Fruit fly (Drosophila melanogaster) whole organism, embryonic: Measurements from ENCODE around the gene Bmcp.

ENCODE experiments used
- Adf1 ChIP-seq: fragments of 200-800 bp; sonication (Bioruptor generic); IDR thresholded peaks from 2 replicates; pipeline ENCODE4 v1.3.6; 2022; ENCODE audit warnings: missing biosample characterization, missing genetic modification characterization
- Aef1 ChIP-seq: fragments of 200-800 bp; sonication (Bioruptor generic); IDR thresholded peaks from 3 replicates; pipeline ENCODE4 v1.3.6; 2022; ENCODE audit warnings: missing biosample characterization, missing genetic modification characterization
- Bdp1 ChIP-seq: fragments of 200-800 bp; sonication (Bioruptor generic); optimal IDR thresholded peaks from 3 replicates; lab custom pipeline; 2016; ENCODE audit warnings: missing biosample characterization, missing genetic modification characterization
- BtbVII ChIP-seq: fragments of 200-800 bp; sonication (Bioruptor generic); optimal IDR thresholded peaks from 3 replicates; lab custom pipeline; 2017; ENCODE audit warnings: missing biosample characterization, mild to moderate bottlenecking, missing genetic modification characterization
- CG10209 ChIP-seq: fragments of 200-800 bp; sonication (Bioruptor generic); optimal IDR thresholded peaks from 3 replicates; lab custom pipeline; 2017; ENCODE audit warnings: missing biosample characterization, mild to moderate bottlenecking, missing genetic modification characterization, missing genetic modification reagents
- CG10321 ChIP-seq: fragments of 200-800 bp; sonication (Bioruptor generic); IDR thresholded peaks from 2 replicates; pipeline ENCODE4 v1.3.6; 2022; ENCODE audit warnings: missing biosample characterization, missing genetic modification characterization
- CG11247 ChIP-seq: fragments of 200-800 bp; sonication (Bioruptor generic); IDR thresholded peaks from 2 replicates; pipeline ENCODE4 v1.3.6; 2022; ENCODE audit warnings: missing biosample characterization, missing genetic modification characterization
- CG11504 ChIP-seq: fragments of 200-800 bp; sonication (Bioruptor generic); optimal IDR thresholded peaks from 3 replicates; lab custom pipeline; 2019; ENCODE audit warnings: missing biosample characterization, mild to moderate bottlenecking, missing genetic modification characterization, moderate library complexity
- CG11723 ChIP-seq: fragments of 200-800 bp; sonication (Bioruptor generic); optimal IDR thresholded peaks from 2 replicates; lab custom pipeline; 2017; ENCODE audit warnings: missing biosample characterization, mild to moderate bottlenecking, missing genetic modification characterization
- CG1602 ChIP-seq: fragments of 200-800 bp; sonication (Bioruptor generic); optimal IDR thresholded peaks from 3 replicates; lab custom pipeline; 2016; ENCODE audit warnings: missing biosample characterization, missing genetic modification characterization
- CG18764 ChIP-seq: fragments of 200-800 bp; sonication (Bioruptor generic); optimal IDR thresholded peaks from 3 replicates; lab custom pipeline; 2016; ENCODE audit warnings: missing biosample characterization, missing genetic modification characterization
- CG3281 ChIP-seq: fragments of 200-800 bp; sonication (Bioruptor generic); optimal IDR thresholded peaks from 3 replicates; lab custom pipeline; 2017; ENCODE audit warnings: missing biosample characterization, mild to moderate bottlenecking, missing genetic modification characterization
- CG3407 ChIP-seq: fragments of 200-800 bp; sonication (Bioruptor generic); optimal IDR thresholded peaks from 2 replicates; lab custom pipeline; 2018; ENCODE audit warnings: missing biosample characterization, mild to moderate bottlenecking, missing genetic modification characterization
- CG42726 ChIP-seq: fragments of 200-800 bp; sonication (Bioruptor generic); IDR thresholded peaks from 2 replicates; pipeline ENCODE4 v1.3.6; 2022; ENCODE audit warnings: missing biosample characterization, missing genetic modification characterization; ENCODE audit not compliant: partially characterized antibody
- CG6175 ChIP-seq: fragments of 200-800 bp; sonication (Bioruptor generic); IDR thresholded peaks from 3 replicates; pipeline ENCODE4 v1.3.6; 2022; ENCODE audit warnings: missing biosample characterization, missing genetic modification characterization
- CG6813 ChIP-seq: fragments of 200-800 bp; sonication (Bioruptor generic); optimal IDR thresholded peaks from 2 replicates; lab custom pipeline; 2017; ENCODE audit warnings: missing biosample characterization, missing genetic modification characterization, mild to moderate bottlenecking, moderate library complexity, missing genetic modification reagents
- CG7786 ChIP-seq: fragments of 200-800 bp; sonication (Bioruptor generic); optimal IDR thresholded peaks from 2 replicates; lab custom pipeline; 2016; ENCODE audit warnings: missing biosample characterization, missing genetic modification characterization
- CG8281 ChIP-seq: fragments of 200-800 bp; sonication (Bioruptor generic); optimal IDR thresholded peaks from 2 replicates; lab custom pipeline; 2018; ENCODE audit warnings: missing biosample characterization, mild to moderate bottlenecking, missing genetic modification characterization, moderate library complexity
- CG8478 ChIP-seq: fragments of >200 bp; optimal IDR thresholded peaks from 2 replicates; lab custom pipeline; 2018
- CG9727 ChIP-seq: fragments of 200-800 bp; sonication (Bioruptor generic); optimal IDR thresholded peaks from 3 replicates; lab custom pipeline; 2017; ENCODE audit warnings: missing biosample characterization, mild to moderate bottlenecking, missing genetic modification characterization
- HLH3B ChIP-seq: fragments of 200-800 bp; sonication (Bioruptor generic); IDR thresholded peaks from 2 replicates; pipeline ENCODE4 v1.3.6; 2022; ENCODE audit warnings: missing biosample characterization, missing genetic modification characterization
- Hmx ChIP-seq: fragments of 200-800 bp; sonication (Bioruptor generic); optimal IDR thresholded peaks from 2 replicates; lab custom pipeline; 2016; ENCODE audit warnings: missing biosample characterization, missing genetic modification characterization
- Hr3 ChIP-seq: fragments of 200-800 bp; sonication (Bioruptor generic); optimal IDR thresholded peaks from 3 replicates; lab custom pipeline; 2016; ENCODE audit warnings: missing biosample characterization, missing genetic modification characterization
- Hr78 ChIP-seq, 2 experiments: fragments of 200-800 bp in 1 of 2; fragments of >200 bp in 1 of 2; sonication (Bioruptor generic) in 1 of 2; optimal IDR thresholded peaks; 2 replicates each; lab custom pipeline; 2017 to 2019; ENCODE audit warnings: missing biosample characterization in 2 of 2, missing genetic modification characterization in 2 of 2, mild to moderate bottlenecking in 1 of 2, moderate library complexity in 1 of 2
- MBD-R2 ChIP-seq: fragments of 200-800 bp; sonication (Bioruptor generic); IDR thresholded peaks from 2 replicates; pipeline ENCODE4 v1.3.6; 2022; ENCODE audit warnings: missing biosample characterization, missing genetic modification characterization
- Mrtf ChIP-seq: fragments of 200-800 bp; sonication (Bioruptor generic); IDR thresholded peaks from 3 replicates; pipeline ENCODE4 v1.3.6; 2022; ENCODE audit warnings: missing biosample characterization, missing genetic modification characterization
- NFAT ChIP-seq: fragments of 200-800 bp; sonication (Bioruptor generic); IDR thresholded peaks from 2 replicates; pipeline ENCODE4 v1.3.6; 2022; ENCODE audit warnings: missing biosample characterization, missing genetic modification characterization
- NK7.1 ChIP-seq: fragments of 200-800 bp; sonication (Bioruptor generic); optimal IDR thresholded peaks from 3 replicates; lab custom pipeline; 2016; ENCODE audit warnings: missing biosample characterization, missing genetic modification characterization
- ab ChIP-seq: fragments of 200-800 bp; sonication (Bioruptor generic); optimal IDR thresholded peaks from 2 replicates; lab custom pipeline; 2016; ENCODE audit warnings: missing biosample characterization, missing genetic modification characterization
- ara ChIP-seq: fragments of 200-800 bp; sonication (Bioruptor generic); IDR thresholded peaks from 2 replicates; pipeline ENCODE4 v1.3.6; 2022; ENCODE audit warnings: missing biosample characterization, missing genetic modification characterization
- bcd ChIP-seq: fragments of 200-800 bp; sonication (Bioruptor generic); optimal IDR thresholded peaks from 2 replicates; lab custom pipeline; 2017; ENCODE audit warnings: missing biosample characterization, mild to moderate bottlenecking, missing genetic modification characterization
- bigmax ChIP-seq: fragments of 200-800 bp; sonication (Bioruptor generic); optimal IDR thresholded peaks from 2 replicates; lab custom pipeline; 2018; ENCODE audit warnings: missing biosample characterization, mild to moderate bottlenecking, missing genetic modification characterization
- chif ChIP-seq, 2 experiments: fragments of 200-800 bp; sonication (Bioruptor generic); optimal IDR thresholded peaks; 3 replicates each; lab custom pipeline; 2016; ENCODE audit warnings: missing biosample characterization in 2 of 2, missing genetic modification characterization in 2 of 2
- crp ChIP-seq, 2 experiments: fragments of 200-800 bp; sonication (Bioruptor generic); optimal IDR thresholded peaks; 2 replicates in 1 of 2; 3 replicates in 1 of 2; lab custom pipeline; 2017; ENCODE audit warnings: missing biosample characterization in 2 of 2, missing genetic modification characterization in 2 of 2, mild to moderate bottlenecking in 1 of 2, moderate library complexity in 1 of 2
- dmrt11E ChIP-seq: fragments of 200-800 bp; sonication (Bioruptor generic); optimal IDR thresholded peaks from 3 replicates; lab custom pipeline; 2018; ENCODE audit warnings: missing biosample characterization, mild to moderate bottlenecking, missing genetic modification characterization, moderate library complexity
- en ChIP-seq: fragments of 200-800 bp; sonication (Bioruptor generic); optimal IDR thresholded peaks from 2 replicates; lab custom pipeline; 2016; ENCODE audit warnings: missing biosample characterization, missing genetic modification characterization
- fru ChIP-seq: fragments of >200 bp; optimal IDR thresholded peaks from 2 replicates; lab custom pipeline; 2017
- fu2 ChIP-seq: fragments of 200-800 bp; sonication (Bioruptor generic); optimal IDR thresholded peaks from 2 replicates; lab custom pipeline; 2016; ENCODE audit warnings: missing biosample characterization, missing genetic modification characterization
- grn ChIP-seq: fragments of 200-800 bp; sonication (Bioruptor generic); optimal IDR thresholded peaks from 3 replicates; lab custom pipeline; 2017; ENCODE audit warnings: missing biosample characterization, missing genetic modification characterization
- gsb ChIP-seq: fragments of 200-800 bp; sonication (Bioruptor generic); IDR thresholded peaks from 2 replicates; pipeline ENCODE4 v1.3.6; 2022; ENCODE audit warnings: missing biosample characterization, missing genetic modification characterization
- hkb ChIP-seq, 2 experiments: fragments of 200-800 bp in 1 of 2; fragments of >200 bp in 1 of 2; sonication (Bioruptor generic) in 1 of 2; IDR thresholded peaks in 1 of 2; optimal IDR thresholded peaks in 1 of 2; 2 replicates each; pipeline versions ENCODE4 v1.3.6 to Lab custom; 2017 to 2022; ENCODE audit warnings: missing biosample characterization in 1 of 2, missing genetic modification characterization in 1 of 2
- insv ChIP-seq, 2 experiments: fragments of 200-800 bp; sonication (Bioruptor generic); optimal IDR thresholded peaks; 3 replicates each; lab custom pipeline; 2016 to 2018; ENCODE audit warnings: missing biosample characterization in 2 of 2, missing genetic modification characterization in 2 of 2
- mld ChIP-seq: fragments of 200-800 bp; sonication (Bioruptor generic); IDR thresholded peaks from 3 replicates; pipeline ENCODE4 v1.3.6; 2022; ENCODE audit warnings: missing biosample characterization, missing genetic modification characterization; ENCODE audit not compliant: partially characterized antibody
- phol ChIP-seq: fragments of 200-800 bp; sonication (Bioruptor generic); optimal IDR thresholded peaks from 3 replicates; lab custom pipeline; 2018; ENCODE audit warnings: missing biosample characterization, mild to moderate bottlenecking, missing genetic modification characterization, moderate library complexity
- slp2 ChIP-seq: fragments of 200-800 bp; sonication (Bioruptor generic); optimal IDR thresholded peaks from 2 replicates; lab custom pipeline; 2016; ENCODE audit warnings: missing biosample characterization, missing genetic modification characterization
- sob ChIP-seq: fragments of 200-800 bp; sonication (Bioruptor generic); IDR thresholded peaks from 2 replicates; pipeline ENCODE4 v1.3.6; 2022; ENCODE audit warnings: missing biosample characterization, missing genetic modification characterization
- sr ChIP-seq: fragments of 200-800 bp; sonication (Bioruptor generic); IDR thresholded peaks from 3 replicates; pipeline ENCODE4 v1.3.6; 2022; ENCODE audit warnings: missing biosample characterization, missing genetic modification characterization
- tll ChIP-seq, 2 experiments: fragments of 200-800 bp in 1 of 2; fragments of >200 bp in 1 of 2; sonication (Bioruptor generic) in 1 of 2; optimal IDR thresholded peaks; 2 replicates each; lab custom pipeline; 2017 to 2019; ENCODE audit warnings: missing biosample characterization in 2 of 2, missing genetic modification characterization in 2 of 2, mild to moderate bottlenecking in 1 of 2, moderate library complexity in 1 of 2
- tup ChIP-seq: fragments of 200-800 bp; sonication (Bioruptor generic); optimal IDR thresholded peaks from 2 replicates; lab custom pipeline; 2016; ENCODE audit warnings: missing biosample characterization, mild to moderate bottlenecking, missing genetic modification characterization, moderate library complexity

Bmcp gene

DNA sequence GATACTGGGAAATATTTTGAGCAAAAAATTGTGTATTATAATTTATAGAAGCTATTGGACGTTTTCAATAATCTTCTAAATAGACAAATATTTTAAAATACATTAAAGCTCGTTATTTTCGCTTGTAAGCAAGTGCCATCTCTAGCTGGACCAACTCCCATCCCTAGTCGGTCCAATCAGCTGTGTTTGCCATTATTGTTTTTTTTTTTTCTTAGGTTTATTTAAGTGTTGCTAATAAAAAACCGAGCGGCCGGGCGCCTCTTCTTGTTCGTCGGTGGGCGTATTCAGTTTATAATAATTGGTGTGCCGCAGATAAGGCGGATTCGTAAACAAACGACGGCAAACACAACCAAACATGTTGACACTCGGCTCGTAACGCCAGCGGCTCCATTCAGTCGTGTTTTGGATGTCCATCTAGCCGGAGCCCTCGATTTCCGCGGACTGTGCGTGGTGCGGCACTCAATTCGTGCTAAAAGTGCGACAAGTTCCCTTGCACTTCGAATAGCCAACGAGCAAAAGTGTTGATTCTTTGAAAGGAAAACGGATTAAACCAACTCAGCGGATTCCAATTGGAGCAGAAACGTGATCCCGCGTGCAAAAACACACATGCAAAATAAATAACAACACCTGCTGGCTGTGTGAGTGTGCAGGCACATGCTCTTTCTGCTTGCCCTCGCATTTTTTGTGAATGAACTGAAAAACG is 36.8 kb upstream of the Bmcp start, which contains the start of gene Sugb (continued):
- no peak for TF ChIP-seq CG10321 (GFP tag; lab: Robert Waterston, UW)
- peak; percentile 55 for TF ChIP-seq NK7.1
- no peak for TF ChIP-seq CG8478 (lab: Kevin White, UChicago)
- peak; percentile 7 to 52 for TF ChIP-seq chif (GFP tag; optimal IDR thresholded peaks at IDR 0.05; lab: Kevin White, UChicago)
- TF ChIP-seq sr (GFP tag; lab: Robert Waterston, UW) = no peak; the same call in 1 of the 3 replicates
- TF ChIP-seq Hr3 (GFP tag; lab: Kevin White, UChicago) = peak; percentile 47
- TF ChIP-seq CG42726 (GFP tag; lab: Robert Waterston, UW) = no peak
- TF ChIP-seq bcd (GFP tag; lab: Kevin White, UChicago) = no peak
- TF ChIP-seq gsb (GFP tag; lab: Robert Waterston, UW) = peak; percentile 17; the same call in 1 of the 2 replicates
- peak; percentile 62 for TF ChIP-seq HLH3B
- TF ChIP-seq CG11504 (tag; lab: Kevin White, UChicago) = peak; percentile 66
- no peak for TF ChIP-seq fru
- peak; percentile 27 for TF ChIP-seq Hmx (GFP tag; lab: Kevin White, UChicago)
- TF ChIP-seq slp2 (GFP tag; lab: Kevin White, UChicago) = no peak
- no peak for TF ChIP-seq mld
- TF ChIP-seq CG11247 (GFP tag; lab: Robert Waterston, UW) = peak; percentile 36; the same call in 1 of the 2 replicates
- peak; percentile 36 for TF ChIP-seq CG10209 (GFP tag; lab: Kevin White, UChicago)
- TF ChIP-seq phol (tag; lab: Kevin White, UChicago) = peak; percentile 27
- TF ChIP-seq tll (GFP tag; optimal IDR thresholded peaks at IDR 0.05; lab: Kevin White, UChicago) = no peak
- peak; percentile 35 for TF ChIP-seq Bdp1 (GFP tag; lab: Kevin White, UChicago)
- TF ChIP-seq NFAT = peak; percentile 77
- TF ChIP-seq CG18764 (GFP tag; lab: Kevin White, UChicago) = peak; percentile 16
- TF ChIP-seq ara = no peak
- TF ChIP-seq CG1602 (GFP tag; lab: Kevin White, UChicago) = peak; percentile 33
- peak; percentile 79 for TF ChIP-seq sob (GFP tag; lab: Robert Waterston, UW)
- peak; percentile 83 for TF ChIP-seq MBD-R2 (GFP tag; lab: Robert Waterston, UW)
- 0 out of 3 replicates have a peak, but pooled peaks have one; percentile 39 for TF ChIP-seq CG6175 (GFP tag; lab: Robert Waterston, UW)
- peak; percentile 55 for TF ChIP-seq CG9727 (GFP tag; lab: Kevin White, UChicago)
- TF ChIP-seq en = peak; percentile 3
- TF ChIP-seq hkb (optimal IDR thresholded peaks at IDR 0.05; lab: Kevin White, UChicago) = no peak
- TF ChIP-seq hkb (GFP tag; IDR thresholded peaks at IDR 0.05; lab: Robert Waterston, UW) = peak; percentile 54
- peak; percentile 55 for TF ChIP-seq BtbVII (GFP tag; lab: Kevin White, UChicago)
- TF ChIP-seq bigmax (GFP tag; lab: Kevin White, UChicago) = peak; percentile 8
- peak; percentile 18; the same call in 1 of the 3 replicates for TF ChIP-seq Aef1
- TF ChIP-seq crp (GFP tag; optimal IDR thresholded peaks at IDR 0.05; lab: Kevin White, UChicago) = peak; percentile 46 to 93
- TF ChIP-seq CG3407 (GFP tag; lab: Kevin White, UChicago) = peak; percentile 41
- TF ChIP-seq grn (GFP tag; lab: Kevin White, UChicago) = no peak
- TF ChIP-seq CG6813 (GFP tag; lab: Kevin White, UChicago) = peak; percentile 42
- TF ChIP-seq Mrtf (GFP tag; lab: Robert Waterston, UW) = no peak
- peak; percentile 44; the same call in 1 of the 2 replicates for TF ChIP-seq Adf1
- peak; percentile 62 for TF ChIP-seq fu2 (GFP tag; lab: Kevin White, UChicago)
- peak; percentile 23 for TF ChIP-seq dmrt11E (tag; lab: Kevin White, UChicago)
- peak in 1 of 2 experiments; percentile 74 for TF ChIP-seq insv (GFP tag; optimal IDR thresholded peaks at IDR 0.05; lab: Kevin White, UChicago)
- no peak for TF ChIP-seq CG8281
- TF ChIP-seq CG7786 = peak; percentile 65
- TF ChIP-seq tup (GFP tag; lab: Kevin White, UChicago) = peak; percentile 7
- TF ChIP-seq CG3281 (GFP tag; lab: Kevin White, UChicago) = peak; percentile 19
- no peak for TF ChIP-seq Hr78 (GFP tag; optimal IDR thresholded peaks at IDR 0.05; lab: Kevin White, UChicago)
- no peak for TF ChIP-seq ab (GFP tag; lab: Kevin White, UChicago)
- TF ChIP-seq CG11723 = peak; percentile 61
